Worm (Caenorhabditis elegans) whole organism, L4 larva: ENCODE results near the gene C08E3.13.

ENCODE experiments used
- F49E8.2 ChIP-seq: sonication (generic microtip); optimal IDR thresholded peaks from 2 replicates; lab custom pipeline; 2016; ENCODE audit warnings: missing compliant biosample characterization, mild to moderate bottlenecking, missing genetic modification characterization, borderline replicate concordance
- ZK337.2 ChIP-seq: fragments of 200-800 bp; sonication (Bioruptor generic); IDR thresholded peaks from 2 replicates; pipeline ENCODE4 v1.3.6; 2022; ENCODE audit warnings: missing genetic modification reagents, missing genetic modification characterization, missing compliant biosample characterization
- ZK546.5 ChIP-seq, 2 experiments: sonication (generic microtip); optimal IDR thresholded peaks; 2 replicates each; lab custom pipeline; 2017; ENCODE audit warnings: missing biosample characterization in 2 of 2, missing genetic modification characterization in 2 of 2
- dmd-6 ChIP-seq: fragments of 200-800 bp; sonication (Bioruptor generic); IDR thresholded peaks from 2 replicates; pipeline ENCODE4 v1.3.6; 2022; ENCODE audit warnings: missing genetic modification reagents, missing genetic modification characterization, missing compliant biosample characterization
- fos-1 ChIP-seq: fragments of 150-350 bp; optimal IDR thresholded peaks from 2 replicates; lab custom pipeline; 2014; ENCODE audit warnings: missing biosample characterization, missing genetic modification characterization
- hmg-1.1 ChIP-seq: fragments of 200-800 bp; sonication (Bioruptor generic); IDR thresholded peaks from 2 replicates; pipeline ENCODE4 v1.3.6; 2022; ENCODE audit warnings: missing genetic modification reagents, missing genetic modification characterization, missing compliant biosample characterization
- nhr-237 ChIP-seq: sonication (generic microtip); optimal IDR thresholded peaks from 2 replicates; lab custom pipeline; 2017; ENCODE audit warnings: missing biosample characterization, missing genetic modification characterization
- nhr-25 ChIP-seq: sonication (generic microtip); optimal IDR thresholded peaks from 2 replicates; lab custom pipeline; 2017; ENCODE audit warnings: missing genetic modification characterization, mild to moderate bottlenecking, missing compliant biosample characterization, antibody characterized with exemption, moderate library complexity, borderline replicate concordance; ENCODE audit not compliant: insufficient read depth
- nhr-28 ChIP-seq: fragments of 150-350 bp; optimal IDR thresholded peaks from 2 replicates; lab custom pipeline; 2014; ENCODE audit warnings: missing biosample characterization, missing genetic modification characterization
- nhr-41 ChIP-seq: fragments of 200-800 bp; sonication (Bioruptor generic); IDR thresholded peaks from 2 replicates; pipeline ENCODE4 v1.3.6; 2022; ENCODE audit warnings: missing genetic modification reagents, missing genetic modification characterization, missing compliant biosample characterization
- nhr-76 ChIP-seq: fragments of 150-350 bp; optimal IDR thresholded peaks from 2 replicates; lab custom pipeline; 2014; ENCODE audit warnings: missing biosample characterization, missing genetic modification characterization
- pqm-1 ChIP-seq: sonication (generic microtip); optimal IDR thresholded peaks from 2 replicates; lab custom pipeline; 2017; ENCODE audit warnings: missing biosample characterization, missing genetic modification characterization
- snpc-4 ChIP-seq: fragments of 150-350 bp; optimal IDR thresholded peaks from 2 replicates; lab custom pipeline; 2014; ENCODE audit warnings: missing biosample characterization, missing genetic modification characterization
- zfp-2 ChIP-seq: sonication (generic microtip); optimal IDR thresholded peaks from 2 replicates; lab custom pipeline; 2016; ENCODE audit warnings: mild to moderate bottlenecking, missing genetic modification characterization, missing compliant biosample characterization

ce11 chrII:1676088-1676487 lies 44.0 kb upstream of the C08E3.13 start, which contains the start of gene fbxb-17:
- TF ChIP-seq pqm-1 (tag; lab: Kevin White, UChicago) (no peak), nhr-76 (tag; lab: Kevin White, UChicago) (no peak), nhr-237 (tag; lab: Kevin White, UChicago) (no peak), zfp-2 (tag; lab: Kevin White, UChicago) (no peak), fos-1 (tag; lab: Kevin White, UChicago) (no peak), nhr-28 (tag; lab: Kevin White, UChicago) (no peak), ZK337.2 (GFP tag; lab: Robert Waterston, UW) (no peak), hmg-1.1 (GFP tag; lab: Robert Waterston, UW) (no peak), nhr-41 (GFP tag; lab: Robert Waterston, UW) (no peak), nhr-25 (tag; lab: Kevin White, UChicago) (no peak), F49E8.2 (tag; lab: Kevin White, UChicago) (no peak), snpc-4 (tag; lab: Kevin White, UChicago) (no peak), dmd-6 (GFP tag; lab: Robert Waterston, UW) (no peak), ZK546.5 (tag; optimal IDR thresholded peaks at IDR 0.05; lab: Kevin White, UChicago) (no peak)
